Worm (Caenorhabditis elegans) whole organism, young adult: ENCODE data around the gene gphr-2.

ENCODE experiments used
- D2030.7 ChIP-seq: fragments of 200-800 bp; sonication (Bioruptor generic); IDR thresholded peaks from 2 replicates; pipeline ENCODE4 v1.3.6; 2022; ENCODE audit warnings: missing genetic modification reagents, missing genetic modification characterization, missing compliant biosample characterization
- F49E8.2 ChIP-seq: sonication (generic microtip); optimal IDR thresholded peaks from 3 replicates; lab custom pipeline; 2017; ENCODE audit warnings: missing genetic modification characterization, mild to moderate bottlenecking, missing compliant biosample characterization, antibody characterized with exemption, moderate library complexity; ENCODE audit not compliant: insufficient read depth
- ZK185.1 ChIP-seq: sonication (generic microtip); optimal IDR thresholded peaks from 2 replicates; lab custom pipeline; 2016; ENCODE audit warnings: mild to moderate bottlenecking, missing genetic modification characterization, missing compliant biosample characterization; ENCODE audit not compliant: poor library complexity, severe bottlenecking
- akir-1 ChIP-seq: fragments of 200-800 bp; sonication (Bioruptor generic); optimal IDR thresholded peaks from 2 replicates; lab custom pipeline; 2018; ENCODE audit warnings: mild to moderate bottlenecking, missing genetic modification characterization, moderate library complexity, missing compliant biosample characterization
- ama-1 ChIP-seq, 3 experiments: fragments of 150-350 bp in 1 of 3; sonication (generic microtip) in 2 of 3; optimal IDR thresholded peaks; 2 replicates each; lab custom pipeline; 2014 to 2018; ENCODE audit warnings: missing biosample characterization in 2 of 3, missing genetic modification characterization in 2 of 3, missing genetic modification reagents in 2 of 3
- aptf-2 ChIP-seq: fragments of 200-800 bp; sonication (Bioruptor generic); conservative IDR thresholded peaks from 2 replicates; pipeline ENCODE4 v1.3.6; 2022; ENCODE audit warnings: missing genetic modification reagents, missing genetic modification characterization, missing compliant biosample characterization
- athp-1 ChIP-seq: sonication (generic microtip); optimal IDR thresholded peaks from 2 replicates; lab custom pipeline; 2017; ENCODE audit warnings: mild to moderate bottlenecking, missing genetic modification characterization, missing compliant biosample characterization
- attf-5 ChIP-seq: fragments of 200-800 bp; sonication (Bioruptor generic); optimal IDR thresholded peaks from 2 replicates; lab custom pipeline; 2018; ENCODE audit warnings: mild to moderate bottlenecking, missing genetic modification characterization, missing compliant biosample characterization
- attf-6 ChIP-seq: fragments of 200-800 bp; sonication (Bioruptor generic); IDR thresholded peaks from 2 replicates; pipeline ENCODE4 v1.3.6; 2022; ENCODE audit warnings: missing genetic modification reagents, missing genetic modification characterization, missing compliant biosample characterization
- ceh-100 ChIP-seq: fragments of 200-800 bp; sonication (Bioruptor generic); IDR thresholded peaks from 2 replicates; pipeline ENCODE4 v1.3.6; 2022; ENCODE audit warnings: missing genetic modification reagents, missing genetic modification characterization, missing compliant biosample characterization
- die-1 ChIP-seq: sonication (generic microtip); optimal IDR thresholded peaks from 2 replicates; lab custom pipeline; 2016; ENCODE audit warnings: missing genotype, mild to moderate bottlenecking, missing genetic modification characterization, missing compliant biosample characterization
- dpff-1 ChIP-seq: sonication (generic microtip); optimal IDR thresholded peaks from 2 replicates; lab custom pipeline; 2017; ENCODE audit warnings: mild to moderate bottlenecking, missing genetic modification characterization, missing compliant biosample characterization
- efl-1 ChIP-seq: fragments of 150-350 bp; optimal IDR thresholded peaks from 2 replicates; lab custom pipeline; 2014; ENCODE audit warnings: missing biosample characterization, missing genetic modification reagents, missing genetic modification characterization
- egl-44 ChIP-seq: fragments of 200-800 bp; sonication (Bioruptor generic); IDR thresholded peaks from 2 replicates; pipeline ENCODE4 v1.3.6; 2022; ENCODE audit warnings: missing genetic modification reagents, missing genetic modification characterization, missing compliant biosample characterization
- egrh-3 ChIP-seq: fragments of 200-800 bp; sonication (Bioruptor generic); IDR thresholded peaks from 2 replicates; pipeline ENCODE4 v1.3.6; 2022; ENCODE audit warnings: missing genetic modification reagents, missing genetic modification characterization, missing compliant biosample characterization
- him-1 ChIP-seq: sonication (generic microtip); optimal IDR thresholded peaks from 2 replicates; lab custom pipeline; 2016; ENCODE audit warnings: missing genotype, missing genetic modification reagents, missing genetic modification characterization, missing compliant biosample characterization
- hlh-26 ChIP-seq: fragments of 200-800 bp; sonication (Bioruptor generic); conservative IDR thresholded peaks from 2 replicates; pipeline ENCODE4 v1.3.6; 2022; ENCODE audit warnings: missing genetic modification reagents, missing genetic modification characterization, missing compliant biosample characterization
- hmg-1.2 ChIP-seq: fragments of 200-800 bp; sonication (Bioruptor generic); IDR thresholded peaks from 2 replicates; pipeline ENCODE4 v1.3.6; 2022; ENCODE audit warnings: missing genetic modification reagents, missing genetic modification characterization, missing compliant biosample characterization
- hrde-1 ChIP-seq: sonication (generic microtip); optimal IDR thresholded peaks from 2 replicates; lab custom pipeline; 2016; ENCODE audit warnings: missing genetic modification characterization, mild to moderate bottlenecking, missing compliant biosample characterization, moderate library complexity, missing genotype, missing genetic modification reagents, borderline replicate concordance
- hsf-1 ChIP-seq: fragments of 200-800 bp; sonication (Bioruptor generic); IDR thresholded peaks from 2 replicates; pipeline ENCODE4 v1.3.6; 2022; ENCODE audit warnings: missing genetic modification reagents, missing genetic modification characterization, missing compliant biosample characterization
- lin-40 ChIP-seq: sonication (generic microtip); optimal IDR thresholded peaks from 2 replicates; lab custom pipeline; 2016; ENCODE audit warnings: missing genetic modification characterization, mild to moderate bottlenecking, missing compliant biosample characterization, missing genotype, missing genetic modification reagents
- lsy-27 ChIP-seq: sonication (generic microtip); optimal IDR thresholded peaks from 2 replicates; lab custom pipeline; 2017; ENCODE audit warnings: missing genetic modification characterization, mild to moderate bottlenecking, missing compliant biosample characterization, antibody characterized with exemption, missing genotype, borderline replicate concordance; ENCODE audit not compliant: insufficient read depth
- madf-6 ChIP-seq: fragments of 200-800 bp; sonication (Bioruptor generic); IDR thresholded peaks from 2 replicates; pipeline ENCODE4 v1.3.6; 2022; ENCODE audit warnings: missing genetic modification reagents, missing genetic modification characterization, missing compliant biosample characterization
- nhr-80 ChIP-seq: sonication (generic microtip); optimal IDR thresholded peaks from 2 replicates; lab custom pipeline; 2016; ENCODE audit warnings: missing genetic modification characterization, missing compliant biosample characterization
- nhr-90 ChIP-seq: sonication (generic microtip); optimal IDR thresholded peaks from 2 replicates; lab custom pipeline; 2016; ENCODE audit warnings: missing genotype, mild to moderate bottlenecking, missing genetic modification characterization, missing compliant biosample characterization
- pbrm-1 ChIP-seq: fragments of 200-800 bp; sonication (Bioruptor generic); IDR thresholded peaks from 2 replicates; pipeline ENCODE4 v1.3.6; 2022; ENCODE audit warnings: missing genetic modification reagents, missing genetic modification characterization, missing compliant biosample characterization
- rcor-1 ChIP-seq: fragments of 200-800 bp; sonication (Bioruptor generic); IDR thresholded peaks from 2 replicates; pipeline ENCODE4 v1.3.6; 2022; ENCODE audit warnings: missing genetic modification reagents, missing genetic modification characterization, missing compliant biosample characterization
- rec-8 ChIP-seq, 2 experiments: sonication (generic microtip); optimal IDR thresholded peaks; 2 replicates each; lab custom pipeline; 2016; ENCODE audit warnings: mild to moderate bottlenecking in 2 of 2, missing genetic modification characterization in 2 of 2, missing genetic modification reagents in 2 of 2, missing genotype in 2 of 2, missing biosample characterization in 1 of 2, missing compliant biosample characterization in 1 of 2, moderate library complexity in 1 of 2
- rpc-1 ChIP-seq, 2 experiments: fragments of 150-350 bp in 1 of 2; sonication (generic microtip) in 1 of 2; optimal IDR thresholded peaks; 2 replicates each; lab custom pipeline; 2014 to 2018; ENCODE audit warnings: missing biosample characterization in 1 of 2, missing genetic modification characterization in 1 of 2, missing genetic modification reagents in 1 of 2, missing genotype in 1 of 2
- snpc-1.1 ChIP-seq: sonication (generic microtip); optimal IDR thresholded peaks from 2 replicates; lab custom pipeline; 2017; ENCODE audit warnings: missing genetic modification characterization, mild to moderate bottlenecking, missing compliant biosample characterization, antibody characterized with exemption, moderate library complexity, missing genotype, missing genetic modification reagents; ENCODE audit not compliant: insufficient read depth
- snpc-1.3 ChIP-seq: sonication (generic microtip); optimal IDR thresholded peaks from 2 replicates; lab custom pipeline; 2017; ENCODE audit warnings: missing genetic modification characterization, mild to moderate bottlenecking, missing compliant biosample characterization, antibody characterized with exemption, moderate library complexity, missing genotype, missing genetic modification reagents; ENCODE audit not compliant: insufficient read depth
- snpc-3.4 ChIP-seq: sonication (generic microtip); optimal IDR thresholded peaks from 2 replicates; lab custom pipeline; 2017; ENCODE audit warnings: missing genetic modification characterization, mild to moderate bottlenecking, missing compliant biosample characterization, antibody characterized with exemption, moderate library complexity, missing genotype, missing genetic modification reagents
- snpc-4 ChIP-seq, 5 experiments: fragments of 150-350 bp in 1 of 5; sonication (generic microtip) in 4 of 5; optimal IDR thresholded peaks; 2 replicates each; lab custom pipeline; 2014 to 2018; ENCODE audit warnings: missing genetic modification characterization in 5 of 5, missing biosample characterization in 3 of 5, antibody characterized with exemption in 2 of 5, mild to moderate bottlenecking in 2 of 5, missing compliant biosample characterization in 2 of 5, missing genotype in 2 of 5, moderate library complexity in 2 of 5, missing genetic modification reagents in 1 of 5
- ztf-18 ChIP-seq: sonication (generic microtip); optimal IDR thresholded peaks from 2 replicates; lab custom pipeline; 2016; ENCODE audit warnings: missing genotype, mild to moderate bottlenecking, missing genetic modification characterization, missing compliant biosample characterization
- ztf-3 ChIP-seq: fragments of 200-800 bp; sonication (Bioruptor generic); optimal IDR thresholded peaks from 2 replicates; lab custom pipeline; 2018; ENCODE audit warnings: mild to moderate bottlenecking, missing genetic modification characterization, missing compliant biosample characterization

gphr-2 gene

ce11 chrX:14326578-14326977 lies 19.0 kb upstream of the gphr-2 start:
- TF ChIP-seq dpff-1 (tag; lab: Kevin White, UChicago) (no peak), F49E8.2 (tag; lab: Kevin White, UChicago) (no peak), egl-44 (GFP tag; lab: Robert Waterston, UW) (no peak), akir-1 (GFP tag; lab: Kevin White, UChicago) (no peak), egrh-3 (no peak), nhr-90 (no peak), die-1 (tag; lab: Kevin White, UChicago) (no peak), ceh-100 (GFP tag; lab: Robert Waterston, UW) (no peak), rpc-1 (optimal IDR thresholded peaks at IDR 0.05; lab: Kevin White, UChicago) (no peak), rpc-1 (tag; optimal IDR thresholded peaks at IDR 0.05; lab: Kevin White, UChicago) (no peak), attf-6 (GFP tag; lab: Robert Waterston, UW) (no peak), ZK185.1 (tag; lab: Kevin White, UChicago) (no peak), hlh-26 (no peak), attf-5 (GFP tag; lab: Kevin White, UChicago) (no peak)

- peak in 1 of 2 experiments; percentile 35 for TF ChIP-seq rec-8 (tag; optimal IDR thresholded peaks at IDR 0.05; lab: Kevin White, UChicago)
- TF ChIP-seq lin-40, result no peak
- peak; percentile 96 for TF ChIP-seq snpc-3.4 (tag; lab: Kevin White, UChicago)
- TF ChIP-seq efl-1, result no peak
- TF ChIP-seq hsf-1 (GFP tag; lab: Robert Waterston, UW), result no peak
- no peak for TF ChIP-seq ztf-18
- TF ChIP-seq nhr-80 (tag; lab: Kevin White, UChicago), result no peak
- peak; percentile 62; the same call in 1 of the 2 replicates for TF ChIP-seq madf-6 (GFP tag; lab: Robert Waterston, UW)
- TF ChIP-seq snpc-1.1 (tag; lab: Kevin White, UChicago), result peak; percentile 97
- TF ChIP-seq rpc-1 (optimal IDR thresholded peaks at IDR 0.05; lab: Kevin White, UChicago), result no peak
- TF ChIP-seq rpc-1 (tag; optimal IDR thresholded peaks at IDR 0.05; lab: Kevin White, UChicago), result peak; percentile 14
- peak; percentile 41; the same call in 1 of the 2 replicates for TF ChIP-seq rcor-1 (GFP tag; lab: Robert Waterston, UW)
- TF ChIP-seq snpc-4 (GFP tag; optimal IDR thresholded peaks at IDR 0.05; lab: Kevin White, UChicago), result peak; percentile 97
- peak; percentile 89 to 98 (median 96) for TF ChIP-seq snpc-4 (tag; optimal IDR thresholded peaks at IDR 0.05; lab: Kevin White, UChicago)
- TF ChIP-seq him-1, result peak; percentile 93
- TF ChIP-seq lsy-27, result no peak
- TF ChIP-seq attf-6 (GFP tag; lab: Robert Waterston, UW), result peak; percentile 75
- no peak for TF ChIP-seq athp-1 (tag; lab: Kevin White, UChicago)
- peak; percentile 52; the same call in 1 of the 2 replicates for TF ChIP-seq aptf-2 (GFP tag; lab: Robert Waterston, UW)
- TF ChIP-seq hrde-1, result peak; percentile 67
- peak; percentile 42 for TF ChIP-seq pbrm-1 (GFP tag; lab: Robert Waterston, UW)
- peak; percentile 98 for TF ChIP-seq snpc-1.3 (tag; lab: Kevin White, UChicago)
- peak; percentile 77; the same call in 1 of the 2 replicates for TF ChIP-seq hmg-1.2 (GFP tag; lab: Robert Waterston, UW)
- TF ChIP-seq D2030.7 (GFP tag; lab: Robert Waterston, UW), result peak; percentile 59; the same call in 1 of the 2 replicates
These were observed 16.7 kb upstream of the gphr-2 start for ce11 chrX:14324289-14324688.

- no peak for TF ChIP-seq ztf-3 (GFP tag; lab: Kevin White, UChicago)
- TF ChIP-seq rec-8 (tag; optimal IDR thresholded peaks at IDR 0.05; lab: Kevin White, UChicago), result no peak
- no peak for TF ChIP-seq ama-1 (optimal IDR thresholded peaks at IDR 0.05; lab: Kevin White, UChicago)
- no peak for TF ChIP-seq ama-1 (GFP tag; optimal IDR thresholded peaks at IDR 0.05; lab: Kevin White, UChicago)
These were observed 15.2 kb upstream of the gphr-2 start for ce11 chrX:14322793-14323192.
